Worm (Caenorhabditis elegans) whole organism, L4 larva: ENCODE data around the gene C16C8.14.

Experiments used
- T20F7.1 ChIP-seq: fragments of 200-800 bp; sonication (Bioruptor generic); optimal IDR thresholded peaks from 2 replicates; lab custom pipeline; 2018; ENCODE audit warnings: mild to moderate bottlenecking, missing genetic modification characterization, missing compliant biosample characterization
- ceh-32 ChIP-seq: sonication (generic microtip); optimal IDR thresholded peaks from 2 replicates; lab custom pipeline; 2016; ENCODE audit warnings: mild to moderate bottlenecking, missing genetic modification characterization, missing compliant biosample characterization; ENCODE audit not compliant: poor library complexity
- fos-1 ChIP-seq: fragments of 150-350 bp; optimal IDR thresholded peaks from 2 replicates; lab custom pipeline; 2014; ENCODE audit warnings: missing biosample characterization, missing genetic modification characterization
- gei-8 ChIP-seq: fragments of 200-800 bp; sonication (Bioruptor generic); optimal IDR thresholded peaks from 2 replicates; lab custom pipeline; 2018; ENCODE audit warnings: mild to moderate bottlenecking, missing genetic modification characterization, missing compliant biosample characterization
- nhr-10 ChIP-seq: fragments of 150-350 bp; optimal IDR thresholded peaks from 2 replicates; lab custom pipeline; 2014; ENCODE audit warnings: missing biosample characterization, missing genetic modification characterization
- nhr-11 ChIP-seq: fragments of 150-350 bp; optimal IDR thresholded peaks from 2 replicates; lab custom pipeline; 2014; ENCODE audit warnings: missing biosample characterization, missing genetic modification characterization
- pha-4 ChIP-seq, 2 experiments: fragments of 150-350 bp in 1 of 2; fragments of 200-800 bp in 1 of 2; sonication (Bioruptor generic) in 1 of 2; IDR thresholded peaks in 1 of 2; optimal IDR thresholded peaks in 1 of 2; 2 replicates each; pipeline versions ENCODE4 v1.3.6 to Lab custom; 2014 to 2022; ENCODE audit warnings: missing genetic modification characterization in 2 of 2, missing genetic modification reagents in 2 of 2, missing biosample characterization in 1 of 2, missing compliant biosample characterization in 1 of 2
- tag-97 ChIP-seq: fragments of 200-800 bp; sonication (Bioruptor generic); IDR thresholded peaks from 2 replicates; pipeline ENCODE4 v1.3.6; 2022; ENCODE audit warnings: missing genetic modification characterization, missing compliant biosample characterization

ce11 chrII:3452421-3452820 is 2.8 kb downstream of the C16C8.14 start, which contains the start of gene C16C8.12:
- no peak for TF ChIP-seq ceh-32 (tag; lab: Kevin White, UChicago)
- no peak for TF ChIP-seq T20F7.1 (GFP tag; lab: Kevin White, UChicago)
- no peak for TF ChIP-seq fos-1 (tag; lab: Kevin White, UChicago)
- no peak for TF ChIP-seq nhr-10 (tag; lab: Kevin White, UChicago)
- TF ChIP-seq gei-8, result no peak
- TF ChIP-seq pha-4 (GFP tag; IDR thresholded peaks at IDR 0.05; lab: Robert Waterston, UW), result no peak
- TF ChIP-seq pha-4 (tag; optimal IDR thresholded peaks at IDR 0.05; lab: Kevin White, UChicago), result no peak
- TF ChIP-seq nhr-11, result no peak
- no peak for TF ChIP-seq tag-97 (GFP tag; lab: Robert Waterston, UW)
